Fruit fly (Drosophila melanogaster) whole organism, wandering third instar larva: ENCODE results near the gene CG10591.

ENCODE experiments used
- CG32264 ChIP-seq: fragments of 200-800 bp; sonication (Bioruptor generic); optimal IDR thresholded peaks from 2 replicates; lab custom pipeline; 2016; ENCODE audit warnings: missing biosample characterization, missing genetic modification characterization
- CG9705 ChIP-seq: fragments of 200-800 bp; sonication (Bioruptor generic); optimal IDR thresholded peaks from 2 replicates; lab custom pipeline; 2018; ENCODE audit warnings: missing biosample characterization, mild to moderate bottlenecking, missing genetic modification characterization
- CrebA ChIP-seq: fragments of 200-800 bp; sonication (Bioruptor generic); optimal IDR thresholded peaks from 2 replicates; lab custom pipeline; 2016; ENCODE audit warnings: missing biosample characterization, mild to moderate bottlenecking, missing genetic modification characterization, borderline replicate concordance
- Dfd ChIP-seq: fragments of >200 bp; optimal IDR thresholded peaks from 2 replicates; lab custom pipeline; 2017; ENCODE audit warnings: missing biosample characterization, missing genetic modification characterization
- Dif ChIP-seq: fragments of 200-275, 200-300 bp; sonication (Bioruptor generic); optimal IDR thresholded peaks from 2 replicates; lab custom pipeline; 2018; ENCODE audit warnings: missing biosample characterization, missing genetic modification characterization; ENCODE audit not compliant: partially characterized antibody
- GATAd ChIP-seq: sonication (Bioruptor generic); optimal IDR thresholded peaks from 2 replicates; lab custom pipeline; 2016; ENCODE audit warnings: missing biosample characterization, missing genetic modification characterization
- HLH106 ChIP-seq: fragments of 200-800 bp; optimal IDR thresholded peaks from 3 replicates; lab custom pipeline; 2019; ENCODE audit warnings: missing biosample characterization, mild to moderate bottlenecking, missing genetic modification characterization, moderate library complexity
- Hnf4 ChIP-seq: fragments of 200-800 bp; sonication (Bioruptor generic); optimal IDR thresholded peaks from 2 replicates; lab custom pipeline; 2016; ENCODE audit warnings: missing biosample characterization, mild to moderate bottlenecking, missing genetic modification characterization
- Hr78 ChIP-seq: fragments of >200 bp; optimal IDR thresholded peaks from 2 replicates; lab custom pipeline; 2017; ENCODE audit warnings: missing biosample characterization, missing genetic modification characterization
- Mio ChIP-seq: sonication (Bioruptor generic); optimal IDR thresholded peaks from 2 replicates; lab custom pipeline; 2016; ENCODE audit warnings: missing biosample characterization, missing genetic modification characterization
- Myc ChIP-seq: fragments of >200 bp; optimal IDR thresholded peaks from 2 replicates; lab custom pipeline; 2017
- N ChIP-seq: fragments of >200 bp; optimal IDR thresholded peaks from 2 replicates; lab custom pipeline; 2018; ENCODE audit warnings: missing biosample characterization, missing external identifiers, missing genetic modification characterization
- OdsH ChIP-seq: fragments of 200-800 bp; sonication (Bioruptor generic); optimal IDR thresholded peaks from 2 replicates; lab custom pipeline; 2016; ENCODE audit warnings: missing biosample characterization, mild to moderate bottlenecking, missing genetic modification characterization
- Sp1 ChIP-seq: fragments of 200-800 bp; sonication (Bioruptor generic); optimal IDR thresholded peaks from 3 replicates; lab custom pipeline; 2019; ENCODE audit warnings: missing biosample characterization, mild to moderate bottlenecking, missing genetic modification characterization, moderate library complexity
- Vsx2 ChIP-seq: fragments of 200-300, 225-300 bp; sonication (Bioruptor generic); optimal IDR thresholded peaks from 2 replicates; lab custom pipeline; 2018; ENCODE audit warnings: missing biosample characterization, missing genetic modification characterization; ENCODE audit not compliant: partially characterized antibody
- br ChIP-seq: fragments of 200-800 bp; sonication (Bioruptor generic); optimal IDR thresholded peaks from 2 replicates; lab custom pipeline; 2016; ENCODE audit warnings: missing biosample characterization, missing genetic modification characterization
- brk ChIP-seq: fragments of 200-800 bp; sonication (Bioruptor generic); optimal IDR thresholded peaks from 2 replicates; lab custom pipeline; 2016; ENCODE audit warnings: missing biosample characterization, mild to moderate bottlenecking, missing genetic modification characterization
- dl ChIP-seq, 2 experiments: fragments of 175-275, 200-275 bp in 1 of 2; fragments of 200-275 bp in 1 of 2; sonication (Bioruptor generic); optimal IDR thresholded peaks; lab custom pipeline; 2018; ENCODE audit warnings: mild to moderate bottlenecking in 2 of 2, missing biosample characterization in 2 of 2, missing genetic modification characterization in 2 of 2, moderate library complexity in 2 of 2; ENCODE audit not compliant: partially characterized antibody in 2 of 2, insufficient read depth in 1 of 2
- dmrt93B ChIP-seq: fragments of 200-800 bp; sonication (Bioruptor generic); optimal IDR thresholded peaks from 2 replicates; lab custom pipeline; 2018; ENCODE audit warnings: missing biosample characterization, mild to moderate bottlenecking, missing genetic modification characterization
- dsf ChIP-seq: sonication (Bioruptor generic); optimal IDR thresholded peaks from 2 replicates; lab custom pipeline; 2016; ENCODE audit warnings: missing biosample characterization, missing genetic modification characterization, borderline replicate concordance
- ey ChIP-seq: fragments of 200-800 bp; sonication (Bioruptor generic); optimal IDR thresholded peaks from 2 replicates; lab custom pipeline; 2016; ENCODE audit warnings: missing biosample characterization, missing genetic modification characterization
- foxo ChIP-seq, 2 experiments: fragments of 200-800 bp; sonication (Bioruptor generic); optimal IDR thresholded peaks; 2 replicates in 1 of 2; 3 replicates in 1 of 2; lab custom pipeline; 2016 to 2017; ENCODE audit warnings: missing biosample characterization in 2 of 2, missing genetic modification characterization in 2 of 2
- fru ChIP-seq: fragments of 200-800 bp; sonication (Bioruptor generic); optimal IDR thresholded peaks from 3 replicates; lab custom pipeline; 2016; ENCODE audit warnings: missing biosample characterization, mild to moderate bottlenecking, missing genetic modification characterization
- h ChIP-seq: fragments of 200-800 bp; sonication (Bioruptor generic); optimal IDR thresholded peaks from 3 replicates; lab custom pipeline; 2016; ENCODE audit warnings: missing biosample characterization, mild to moderate bottlenecking, missing genetic modification characterization
- jim ChIP-seq: fragments of 175-275, 200-325 bp; sonication (Bioruptor generic); optimal IDR thresholded peaks from 2 replicates; lab custom pipeline; 2016; ENCODE audit warnings: missing biosample characterization, mild to moderate bottlenecking, missing genetic modification characterization
- lola ChIP-seq: fragments of >200 bp; optimal IDR thresholded peaks from 2 replicates; lab custom pipeline; 2017; ENCODE audit warnings: missing biosample characterization, missing genetic modification characterization
- pan ChIP-seq: fragments of >200 bp; optimal IDR thresholded peaks from 2 replicates; lab custom pipeline; 2017
- rgr ChIP-seq: fragments of 200-800 bp; sonication (Bioruptor generic); optimal IDR thresholded peaks from 3 replicates; lab custom pipeline; 2016; ENCODE audit warnings: missing biosample characterization, mild to moderate bottlenecking, missing genetic modification characterization
- sage ChIP-seq: fragments of 200-800 bp; sonication (Bioruptor generic); optimal IDR thresholded peaks from 2 replicates; lab custom pipeline; 2016; ENCODE audit warnings: missing biosample characterization, mild to moderate bottlenecking, missing genetic modification characterization
- sv ChIP-seq: fragments of 200-800 bp; sonication (Bioruptor generic); optimal IDR thresholded peaks from 3 replicates; lab custom pipeline; 2016; ENCODE audit warnings: missing biosample characterization, missing genetic modification characterization
- tai ChIP-seq: sonication (Bioruptor generic); optimal IDR thresholded peaks from 2 replicates; lab custom pipeline; 2016; ENCODE audit warnings: missing biosample characterization, missing genetic modification characterization
- usp ChIP-seq: fragments of >200 bp; optimal IDR thresholded peaks from 2 replicates; lab custom pipeline; 2017; ENCODE audit warnings: missing biosample characterization, missing genetic modification characterization

Gene CG10591

DNA sequence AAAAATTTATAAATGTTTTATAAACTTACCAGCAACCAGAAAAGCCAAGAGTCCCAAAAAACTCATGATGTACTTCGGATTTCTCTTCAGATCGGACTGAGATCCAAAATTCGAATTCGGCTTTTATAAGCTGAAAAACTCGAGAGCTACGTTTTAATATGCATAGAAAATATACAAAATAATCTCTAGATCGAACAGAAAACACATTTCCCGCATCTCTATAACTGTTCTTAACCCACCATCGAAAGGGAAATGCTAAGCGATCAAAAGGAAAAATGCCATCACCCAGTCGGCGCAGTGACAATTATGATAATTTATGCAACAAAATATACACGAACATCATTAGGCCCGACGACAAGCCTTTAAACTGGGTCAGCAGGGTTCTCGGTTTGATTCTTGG lies at the start of gene CG10591:
TSS of gene CG10591 (minus strand) at position 101 of the 400 bp plus-strand sequence.
- no peak for TF ChIP-seq ey (GFP tag; lab: Kevin White, UChicago)
- TF ChIP-seq, all 38 proteins: peak for 0

DNA sequence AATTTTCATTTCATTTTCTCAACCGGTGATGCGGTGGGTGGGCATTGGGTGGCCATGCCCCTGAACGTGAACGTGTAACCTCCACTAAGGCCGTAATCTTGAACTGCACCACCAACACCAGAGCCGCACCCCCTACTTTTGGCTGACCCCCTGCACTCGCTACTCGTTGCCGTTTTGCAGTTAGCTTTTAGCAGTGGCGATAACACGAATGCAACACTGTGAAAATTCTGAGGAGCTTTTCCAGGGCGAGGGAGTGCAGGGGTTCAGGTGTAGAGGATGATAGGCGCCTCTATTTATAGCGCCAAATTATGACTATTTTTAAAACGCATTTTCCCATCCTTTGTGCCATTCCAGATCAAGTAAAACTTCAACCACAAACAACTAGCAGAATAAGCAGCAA lies 44.2 kb upstream of the CG10591 start:
- no peak for TF ChIP-seq Sp1
- no peak for TF ChIP-seq Mio (GFP tag; lab: Kevin White, UChicago)
- TF ChIP-seq pan (lab: Kevin White, UChicago): no peak
- no peak for TF ChIP-seq jim (GFP tag; lab: Kevin White, UChicago)
- no peak for TF ChIP-seq brk (GFP tag; lab: Kevin White, UChicago)
- no peak for TF ChIP-seq usp
- no peak for TF ChIP-seq N
- no peak for TF ChIP-seq rgr (GFP tag; lab: Kevin White, UChicago)
- TF ChIP-seq Dif: no peak
- TF ChIP-seq lola (GFP tag; lab: Kevin White, UChicago): no peak
- TF ChIP-seq dsf (GFP tag; lab: Kevin White, UChicago): no peak
- no peak for TF ChIP-seq sage (GFP tag; lab: Kevin White, UChicago)
- TF ChIP-seq h (GFP tag; lab: Kevin White, UChicago): no peak
- no peak for TF ChIP-seq Vsx2 (GFP tag; lab: Kevin White, UChicago)
- no peak for TF ChIP-seq Hr78 (GFP tag; lab: Kevin White, UChicago)
- TF ChIP-seq Dfd (GFP tag; lab: Kevin White, UChicago): no peak
- TF ChIP-seq, all 38 proteins: peak for 0

- no peak for TF ChIP-seq CG32264 (GFP tag; lab: Kevin White, UChicago)
- TF ChIP-seq dsf (GFP tag; lab: Kevin White, UChicago): no peak
- TF ChIP-seq N: no peak
- TF ChIP-seq foxo (GFP tag; optimal IDR thresholded peaks at IDR 0.05; lab: Kevin White, UChicago): no peak
- no peak for TF ChIP-seq HLH106 (tag; lab: Kevin White, UChicago)
- no peak for TF ChIP-seq ey (GFP tag; lab: Kevin White, UChicago)
- no peak for TF ChIP-seq sage (GFP tag; lab: Kevin White, UChicago)
- TF ChIP-seq, all 38 proteins: peak for 0
Measured at dm6 chr3L:5642837-5643236, 43.3 kb upstream of the CG10591 start.

dm6 chr3L:5641547-5641946 lies 42.1 kb upstream of the CG10591 start:
- no peak for TF ChIP-seq Mio (GFP tag; lab: Kevin White, UChicago)
- no peak for TF ChIP-seq tai (GFP tag; lab: Kevin White, UChicago)
- no peak for TF ChIP-seq CG9705 (GFP tag; lab: Kevin White, UChicago)
- no peak for TF ChIP-seq br (GFP tag; lab: Kevin White, UChicago)
- no peak for TF ChIP-seq GATAd (GFP tag; lab: Kevin White, UChicago)
- no peak for TF ChIP-seq brk (GFP tag; lab: Kevin White, UChicago)
- no peak for TF ChIP-seq dl (GFP tag; optimal IDR thresholded peaks at IDR 0.05; lab: Kevin White, UChicago; ENCODE audit: insufficient read depth in 1 of 2, partially characterized antibody in 2 of 2)
- no peak for TF ChIP-seq Myc (lab: Kevin White, UChicago)
- no peak for TF ChIP-seq N
- TF ChIP-seq fru: no peak
- TF ChIP-seq OdsH (GFP tag; lab: Kevin White, UChicago): no peak
- no peak for TF ChIP-seq jim (GFP tag; lab: Kevin White, UChicago)
- no peak for TF ChIP-seq h (GFP tag; lab: Kevin White, UChicago)

DNA sequence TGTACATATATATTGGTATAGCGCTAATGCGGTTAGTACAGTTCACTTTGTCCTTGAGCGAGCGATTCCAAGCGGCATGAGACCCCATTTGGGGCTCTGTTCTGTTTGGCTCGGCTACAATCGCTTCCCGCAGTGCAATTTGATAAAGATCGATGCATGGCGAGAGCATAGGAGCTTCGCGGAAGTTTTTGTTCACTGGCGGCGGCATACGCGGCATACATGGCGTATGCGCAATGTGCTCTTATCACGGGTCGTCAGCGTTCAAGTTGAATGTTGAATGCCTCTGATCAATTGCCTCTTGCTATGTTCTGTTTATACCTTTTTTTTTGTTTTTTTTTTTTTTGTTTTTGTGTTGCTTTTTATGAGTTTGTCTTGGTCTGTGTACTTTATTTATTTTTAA lies 41.6 kb upstream of the CG10591 start:
- TF ChIP-seq dmrt93B (GFP tag; lab: Kevin White, UChicago) (no peak), Dfd (GFP tag; lab: Kevin White, UChicago) (no peak), Mio (GFP tag; lab: Kevin White, UChicago) (no peak), Myc (lab: Kevin White, UChicago) (no peak), CrebA (GFP tag; lab: Kevin White, UChicago) (no peak), Dif (no peak)
- TF ChIP-seq, all 38 proteins: peak for 0

DNA sequence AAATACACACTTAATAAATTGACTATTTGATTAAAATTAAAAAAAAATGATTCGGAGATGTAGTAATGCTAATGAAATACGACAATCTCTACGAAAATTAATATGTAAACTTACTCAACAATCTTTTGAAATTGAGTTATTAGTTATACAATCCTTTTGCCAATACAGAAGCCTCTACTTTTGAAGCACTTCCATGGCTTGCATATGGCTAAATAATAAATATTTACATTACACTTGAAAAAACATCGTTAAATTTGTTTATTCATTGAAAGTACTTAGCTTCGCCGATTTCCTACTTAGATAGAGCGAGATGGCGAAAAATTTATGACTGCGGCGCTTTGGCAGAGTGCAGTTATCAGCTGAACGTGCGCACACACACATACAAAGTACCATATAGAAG lies 41.2 kb upstream of the CG10591 start:
- TF ChIP-seq Hnf4 (no peak), GATAd (GFP tag; lab: Kevin White, UChicago) (no peak), sv (GFP tag; lab: Kevin White, UChicago) (no peak), Dfd (GFP tag; lab: Kevin White, UChicago) (no peak), sage (GFP tag; lab: Kevin White, UChicago) (no peak), jim (GFP tag; lab: Kevin White, UChicago) (no peak), rgr (GFP tag; lab: Kevin White, UChicago) (no peak)
